Fruit fly (Drosophila melanogaster) whole organism, adult: ENCODE data around the gene CG14352.

ENCODE experiments used
- CG12768 ChIP-seq: fragments of 200-800 bp; sonication (Bioruptor generic); optimal IDR thresholded peaks from 2 replicates; lab custom pipeline; 2017; ENCODE audit warnings: missing biosample characterization, missing genetic modification characterization, mild to moderate bottlenecking, moderate library complexity, missing genetic modification reagents
- CG1620 ChIP-seq: fragments of 200-800 bp; sonication (Bioruptor generic); optimal IDR thresholded peaks from 2 replicates; lab custom pipeline; 2016; ENCODE audit warnings: missing biosample characterization, missing genetic modification characterization
- CG5204 ChIP-seq: fragments of 200-800 bp; sonication (Bioruptor generic); optimal IDR thresholded peaks from 2 replicates; lab custom pipeline; 2016; ENCODE audit warnings: missing biosample characterization, missing genetic modification characterization
- CG7045 ChIP-seq: fragments of 200-800 bp; sonication (Bioruptor generic); optimal IDR thresholded peaks from 2 replicates; lab custom pipeline; 2017; ENCODE audit warnings: missing biosample characterization, mild to moderate bottlenecking, missing genetic modification characterization
- CG7101 ChIP-seq: fragments of 200-800 bp; sonication (Bioruptor generic); optimal IDR thresholded peaks from 2 replicates; lab custom pipeline; 2018; ENCODE audit warnings: missing biosample characterization, mild to moderate bottlenecking, missing genetic modification characterization, moderate library complexity
- Clk ChIP-seq: fragments of 200-800 bp; sonication (Bioruptor generic); optimal IDR thresholded peaks from 2 replicates; lab custom pipeline; 2017; ENCODE audit warnings: missing biosample characterization, missing genetic modification characterization
- Crg-1 ChIP-seq: fragments of 200-800 bp; sonication (Bioruptor generic); optimal IDR thresholded peaks from 2 replicates; lab custom pipeline; 2016; ENCODE audit warnings: missing biosample characterization, missing genetic modification characterization
- bab1 ChIP-seq: fragments of 200-800 bp; sonication (Bioruptor generic); optimal IDR thresholded peaks from 3 replicates; lab custom pipeline; 2019; ENCODE audit warnings: missing biosample characterization, mild to moderate bottlenecking, missing genetic modification characterization, moderate library complexity
- cic ChIP-seq: fragments of 200-800 bp; sonication (Bioruptor generic); optimal IDR thresholded peaks from 2 replicates; lab custom pipeline; 2017; ENCODE audit warnings: missing biosample characterization, mild to moderate bottlenecking, missing genetic modification characterization, moderate library complexity
- cnc ChIP-seq, 2 experiments: fragments of >200 bp; optimal IDR thresholded peaks; 2 replicates each; lab custom pipeline; 2017
- kay ChIP-seq: fragments of 200-800 bp; sonication (Bioruptor generic); peaks from one replicate; lab custom pipeline; 2016; ENCODE audit warnings: missing biosample characterization, missing genetic modification characterization, borderline replicate concordance
- toe ChIP-seq: fragments of 200-800 bp; sonication (Bioruptor generic); optimal IDR thresholded peaks from 2 replicates; lab custom pipeline; 2016; ENCODE audit warnings: missing biosample characterization, missing genetic modification characterization

DNA sequence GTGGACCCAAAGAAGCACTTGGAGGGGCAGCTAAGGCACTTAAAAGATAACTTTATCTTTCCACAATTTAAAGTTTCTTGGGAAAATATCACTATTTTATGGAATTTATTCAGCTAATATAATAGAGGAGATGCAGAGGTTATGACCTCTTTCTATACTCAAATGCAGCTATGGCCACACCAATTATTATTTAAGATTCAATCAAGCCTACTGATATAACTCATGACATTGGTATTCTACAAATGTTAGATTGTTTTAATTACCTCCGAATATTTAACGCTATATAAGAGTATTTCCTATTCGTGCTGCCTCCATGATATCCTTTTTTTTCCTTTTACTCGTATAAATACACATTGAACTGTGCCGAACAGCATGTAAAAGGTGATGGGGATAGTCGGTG is 37.2 kb upstream of the CG14352 start:
- TF ChIP-seq toe (no peak), Crg-1 (no peak), kay (GFP tag; lab: Kevin White, UChicago) (no peak), CG7045 (GFP tag; lab: Kevin White, UChicago) (no peak), CG1620 (GFP tag; lab: Kevin White, UChicago) (no peak), cnc (optimal IDR thresholded peaks at IDR 0.05; lab: Kevin White, UChicago) (no peak), CG5204 (GFP tag; lab: Kevin White, UChicago) (no peak), Clk (GFP tag; lab: Kevin White, UChicago) (no peak), CG12768 (GFP tag; lab: Kevin White, UChicago) (no peak), cic (no peak), bab1 (GFP tag; lab: Kevin White, UChicago) (no peak), CG7101 (no peak)
